Worm (Caenorhabditis elegans) whole organism, L4 larva: Measurements from ENCODE around the gene rps-12.
A peak's percentile ranks its signal among the peaks of the same experiment; 100 is the strongest.

Experiments
- D1046.2 ChIP-seq: fragments of 200-800 bp; sonication (Bioruptor generic); IDR thresholded peaks from 2 replicates; pipeline ENCODE4 v1.3.6; 2022; ENCODE audit warnings: missing genetic modification characterization, missing compliant biosample characterization
- F26F4.8 ChIP-seq: fragments of 200-800 bp; sonication (Bioruptor generic); conservative IDR thresholded peaks from 2 replicates; pipeline ENCODE4 v1.3.6; 2022; ENCODE audit warnings: missing genetic modification characterization, missing compliant biosample characterization
- F49E8.2 ChIP-seq: sonication (generic microtip); optimal IDR thresholded peaks from 2 replicates; lab custom pipeline; 2016; ENCODE audit warnings: missing compliant biosample characterization, mild to moderate bottlenecking, missing genetic modification characterization, borderline replicate concordance
- T20F7.1 ChIP-seq: fragments of 200-800 bp; sonication (Bioruptor generic); optimal IDR thresholded peaks from 2 replicates; lab custom pipeline; 2018; ENCODE audit warnings: mild to moderate bottlenecking, missing genetic modification characterization, missing compliant biosample characterization
- T26A8.4 ChIP-seq: fragments of 200-800 bp; sonication (Bioruptor generic); IDR thresholded peaks from 2 replicates; pipeline ENCODE4 v1.3.6; 2022; ENCODE audit warnings: missing genetic modification characterization, missing compliant biosample characterization
- aha-1 ChIP-seq: fragments of 150-350 bp; peaks from one replicate; lab custom pipeline; 2014; ENCODE audit warnings: missing biosample characterization, missing genetic modification characterization
- daf-16 ChIP-seq, 3 experiments: sonication (generic microtip); optimal IDR thresholded peaks; 2 replicates each; lab custom pipeline; 2016 to 2017; ENCODE audit warnings: missing genetic modification characterization in 3 of 3, missing genetic modification reagents in 3 of 3, mild to moderate bottlenecking in 2 of 3, missing compliant biosample characterization in 2 of 3, missing biosample characterization in 1 of 3, moderate library complexity in 1 of 3
- dmd-8 ChIP-seq: fragments of 200-800 bp; sonication (Bioruptor generic); IDR thresholded peaks from 2 replicates; pipeline ENCODE4 v1.3.6; 2022; ENCODE audit warnings: missing genetic modification characterization, missing compliant biosample characterization
- dmd-9 ChIP-seq: fragments of 200-800 bp; sonication (Bioruptor generic); IDR thresholded peaks from 2 replicates; pipeline ENCODE4 v1.3.6; 2022; ENCODE audit warnings: missing genetic modification reagents, missing genetic modification characterization, missing compliant biosample characterization
- dpl-1 ChIP-seq: fragments of 150-350 bp; optimal IDR thresholded peaks from 2 replicates; lab custom pipeline; 2014; ENCODE audit warnings: missing biosample characterization, missing genetic modification reagents, missing genetic modification characterization
- duxl-1 ChIP-seq: sonication (generic microtip); optimal IDR thresholded peaks from 2 replicates; lab custom pipeline; 2016; ENCODE audit warnings: mild to moderate bottlenecking, missing genetic modification characterization, moderate library complexity, missing compliant biosample characterization; ENCODE audit not compliant: poor library complexity
- dve-1 ChIP-seq: sonication (generic microtip); optimal IDR thresholded peaks from 2 replicates; lab custom pipeline; 2017; ENCODE audit warnings: antibody characterized with exemption, mild to moderate bottlenecking, missing genetic modification characterization, missing compliant biosample characterization; ENCODE audit not compliant: insufficient read depth
- gei-8 ChIP-seq: fragments of 200-800 bp; sonication (Bioruptor generic); optimal IDR thresholded peaks from 2 replicates; lab custom pipeline; 2018; ENCODE audit warnings: mild to moderate bottlenecking, missing genetic modification characterization, missing compliant biosample characterization
- hif-1 ChIP-seq, 2 experiments: sonication (generic microtip); optimal IDR thresholded peaks; 2 replicates each; lab custom pipeline; 2016 to 2017; ENCODE audit warnings: missing compliant biosample characterization in 2 of 2, missing genetic modification characterization in 2 of 2, missing genetic modification reagents in 2 of 2, missing genotype in 2 of 2, mild to moderate bottlenecking in 1 of 2
- hlh-30 ChIP-seq: sonication (generic microtip); optimal IDR thresholded peaks from 2 replicates; lab custom pipeline; 2017; ENCODE audit warnings: antibody characterized with exemption, mild to moderate bottlenecking, missing genetic modification characterization, missing compliant biosample characterization; ENCODE audit not compliant: insufficient read depth
- hmg-1.1 ChIP-seq: fragments of 200-800 bp; sonication (Bioruptor generic); IDR thresholded peaks from 2 replicates; pipeline ENCODE4 v1.3.6; 2022; ENCODE audit warnings: missing genetic modification reagents, missing genetic modification characterization, missing compliant biosample characterization
- lin-1 ChIP-seq: fragments of 200-800 bp; sonication (Bioruptor generic); IDR thresholded peaks from 2 replicates; pipeline ENCODE4 v1.3.6; 2022; ENCODE audit warnings: missing genetic modification reagents, missing genetic modification characterization, missing compliant biosample characterization
- lin-13 ChIP-seq: fragments of 150-350 bp; optimal IDR thresholded peaks from 2 replicates; lab custom pipeline; 2014; ENCODE audit warnings: missing biosample characterization, missing genetic modification reagents, missing genetic modification characterization
- lin-38 ChIP-seq: fragments of 200-800 bp; sonication (Bioruptor generic); IDR thresholded peaks from 2 replicates; pipeline ENCODE4 v1.3.6; 2022; ENCODE audit warnings: missing genetic modification reagents, missing genetic modification characterization, missing compliant biosample characterization
- lir-3 ChIP-seq: sonication (generic microtip); optimal IDR thresholded peaks from 2 replicates; lab custom pipeline; 2016; ENCODE audit warnings: mild to moderate bottlenecking, missing genetic modification characterization, missing compliant biosample characterization
- madf-5 ChIP-seq, 2 experiments: fragments of 200-800 bp; sonication (Bioruptor generic); IDR thresholded peaks; 2 replicates each; pipeline ENCODE4 v1.3.6; 2022; ENCODE audit warnings: missing compliant biosample characterization in 2 of 2, missing genetic modification characterization in 2 of 2
- madf-9 ChIP-seq: fragments of 200-800 bp; sonication (Bioruptor generic); conservative IDR thresholded peaks from 2 replicates; pipeline ENCODE4 v1.3.6; 2022; ENCODE audit warnings: missing genetic modification reagents, missing genetic modification characterization, missing compliant biosample characterization
- mdl-1 ChIP-seq, 2 experiments: fragments of 150-350 bp in 1 of 2; sonication (generic microtip) in 1 of 2; optimal IDR thresholded peaks; 2 replicates each; lab custom pipeline; 2014 to 2017; ENCODE audit warnings: missing biosample characterization in 2 of 2, missing genetic modification characterization in 2 of 2
- mes-2 ChIP-seq: sonication (generic microtip); optimal IDR thresholded peaks from 2 replicates; lab custom pipeline; 2016; ENCODE audit warnings: missing genotype, mild to moderate bottlenecking, missing genetic modification characterization, missing compliant biosample characterization; ENCODE audit not compliant: poor library complexity, severe bottlenecking
- mxl-2 ChIP-seq: fragments of 200-800 bp; sonication (Bioruptor generic); conservative IDR thresholded peaks from 2 replicates; pipeline ENCODE4 v1.3.6; 2022; ENCODE audit warnings: missing genetic modification reagents, missing genetic modification characterization, missing compliant biosample characterization
- nhr-25 ChIP-seq: sonication (generic microtip); optimal IDR thresholded peaks from 2 replicates; lab custom pipeline; 2017; ENCODE audit warnings: missing genetic modification characterization, mild to moderate bottlenecking, missing compliant biosample characterization, antibody characterized with exemption, moderate library complexity, borderline replicate concordance; ENCODE audit not compliant: insufficient read depth
- nhr-48 ChIP-seq: sonication (generic microtip); optimal IDR thresholded peaks from 2 replicates; lab custom pipeline; 2016; ENCODE audit warnings: mild to moderate bottlenecking, missing genetic modification characterization, missing compliant biosample characterization
- nhr-6 ChIP-seq: fragments of 150-350 bp; optimal IDR thresholded peaks from 2 replicates; lab custom pipeline; 2014; ENCODE audit warnings: missing biosample characterization, missing genetic modification characterization
- pha-4 ChIP-seq, 2 experiments: fragments of 150-350 bp in 1 of 2; fragments of 200-800 bp in 1 of 2; sonication (Bioruptor generic) in 1 of 2; IDR thresholded peaks in 1 of 2; optimal IDR thresholded peaks in 1 of 2; 2 replicates each; pipeline versions ENCODE4 v1.3.6 to Lab custom; 2014 to 2022; ENCODE audit warnings: missing genetic modification characterization in 2 of 2, missing genetic modification reagents in 2 of 2, missing biosample characterization in 1 of 2, missing compliant biosample characterization in 1 of 2
- php-3 ChIP-seq: fragments of 200-800 bp; sonication (Bioruptor generic); IDR thresholded peaks from 2 replicates; pipeline ENCODE4 v1.3.6; 2022; ENCODE audit warnings: missing genetic modification reagents, missing genetic modification characterization, missing compliant biosample characterization
- rbr-2 ChIP-seq: sonication (generic microtip); optimal IDR thresholded peaks from 2 replicates; lab custom pipeline; 2016; ENCODE audit warnings: missing genotype, missing genetic modification characterization, missing compliant biosample characterization
- saeg-2 ChIP-seq: fragments of 200-800 bp; sonication (Bioruptor generic); IDR thresholded peaks from 2 replicates; pipeline ENCODE4 v1.3.6; 2022; ENCODE audit warnings: missing genetic modification reagents, missing genetic modification characterization, missing compliant biosample characterization
- set-16 ChIP-seq: fragments of 200-800 bp; sonication (Bioruptor generic); IDR thresholded peaks from 2 replicates; pipeline ENCODE4 v1.3.6; 2022; ENCODE audit warnings: missing genetic modification reagents, missing genetic modification characterization, missing compliant biosample characterization
- snpc-1.2 ChIP-seq: fragments of 200-800 bp; sonication (Bioruptor generic); IDR thresholded peaks from 2 replicates; pipeline ENCODE4 v1.3.6; 2022; ENCODE audit warnings: missing genetic modification reagents, missing genetic modification characterization, missing compliant biosample characterization
- spr-3 ChIP-seq: fragments of 200-800 bp; sonication (Bioruptor generic); optimal IDR thresholded peaks from 2 replicates; lab custom pipeline; 2018; ENCODE audit warnings: mild to moderate bottlenecking, missing genetic modification characterization, missing compliant biosample characterization
- tag-97 ChIP-seq: fragments of 200-800 bp; sonication (Bioruptor generic); IDR thresholded peaks from 2 replicates; pipeline ENCODE4 v1.3.6; 2022; ENCODE audit warnings: missing genetic modification characterization, missing compliant biosample characterization
- unc-130 ChIP-seq: sonication (generic microtip); optimal IDR thresholded peaks from 2 replicates; lab custom pipeline; 2016; ENCODE audit warnings: missing genetic modification reagents, missing genetic modification characterization, missing compliant biosample characterization
- unc-39 ChIP-seq: sonication (generic microtip); optimal IDR thresholded peaks from 2 replicates; lab custom pipeline; 2017; ENCODE audit warnings: missing biosample characterization, missing genetic modification characterization
- zfp-2 ChIP-seq: sonication (generic microtip); optimal IDR thresholded peaks from 2 replicates; lab custom pipeline; 2016; ENCODE audit warnings: mild to moderate bottlenecking, missing genetic modification characterization, missing compliant biosample characterization
- zip-11 ChIP-seq: fragments of 200-800 bp; sonication (Bioruptor generic); IDR thresholded peaks from 2 replicates; pipeline ENCODE4 v1.3.6; 2022; ENCODE audit warnings: missing genetic modification characterization, missing compliant biosample characterization
- ztf-11 ChIP-seq: fragments of 150-350 bp; optimal IDR thresholded peaks from 2 replicates; lab custom pipeline; 2014; ENCODE audit warnings: missing biosample characterization, missing genetic modification characterization

The rps-12 gene

ce11 chrIII:5674196-5674595 lies 4.9 kb upstream of the rps-12 start:
- TF ChIP-seq php-3 (GFP tag; lab: Robert Waterston, UW) (no peak), aha-1 (tag; lab: Kevin White, UChicago) (peak; percentile 61)

- TF ChIP-seq php-3 (GFP tag; lab: Robert Waterston, UW) (no peak), nhr-25 (tag; lab: Kevin White, UChicago) (no peak), hlh-30 (tag; lab: Kevin White, UChicago) (no peak), lir-3 (tag; lab: Kevin White, UChicago) (no peak), set-16 (GFP tag; lab: Robert Waterston, UW) (peak; percentile 92), D1046.2 (GFP tag; lab: Robert Waterston, UW) (0 out of 2 replicates have a peak, but pooled peaks have one; percentile 6), T20F7.1 (GFP tag; lab: Kevin White, UChicago) (no peak), rbr-2 (tag; lab: Kevin White, UChicago) (no peak), nhr-48 (tag; lab: Kevin White, UChicago) (no peak), spr-3 (GFP tag; lab: Kevin White, UChicago) (no peak), lin-1 (GFP tag; lab: Robert Waterston, UW) (no peak), lin-13 (GFP tag; lab: Kevin White, UChicago) (no peak), aha-1 (tag; lab: Kevin White, UChicago) (peak; percentile 52), F26F4.8 (no peak), madf-9 (no peak), unc-39 (tag; lab: Kevin White, UChicago) (no peak), tag-97 (GFP tag; lab: Robert Waterston, UW) (no peak), dmd-9 (GFP tag; lab: Robert Waterston, UW) (no peak), F49E8.2 (no peak), T26A8.4 (GFP tag; lab: Robert Waterston, UW) (no peak)
These were observed 3.6 kb upstream of the rps-12 start for ce11 chrIII:5675384-5675984.

- no peak for TF ChIP-seq lin-38 (GFP tag; lab: Robert Waterston, UW)
- no peak for TF ChIP-seq hif-1 (tag; optimal IDR thresholded peaks at IDR 0.05; lab: Kevin White, UChicago)
- no peak for TF ChIP-seq snpc-1.2 (GFP tag; lab: Robert Waterston, UW)
- no peak for TF ChIP-seq ztf-11
- no peak for TF ChIP-seq mes-2 (tag; lab: Kevin White, UChicago)
- TF ChIP-seq spr-3 (GFP tag; lab: Kevin White, UChicago): no peak
- no peak for TF ChIP-seq dpl-1 (GFP tag; lab: Kevin White, UChicago)
- no peak for TF ChIP-seq saeg-2 (GFP tag; lab: Robert Waterston, UW)
- TF ChIP-seq, all 104 proteins: peak for 0
These were observed 1.3 kb upstream of the rps-12 start, which contains the start of gene F54E7.9 for ce11 chrIII:5677790-5678189. Gene F54E7.9 (minus strand): TSS chrIII:5677890.

- TF ChIP-seq hif-1 (tag; optimal IDR thresholded peaks at IDR 0.05; lab: Kevin White, UChicago) (no peak), unc-130 (GFP tag; lab: Kevin White, UChicago) (peak; percentile 19), zip-11 (GFP tag; lab: Robert Waterston, UW) (no peak), saeg-2 (GFP tag; lab: Robert Waterston, UW) (no peak), T26A8.4 (GFP tag; lab: Robert Waterston, UW) (no peak), rbr-2 (tag; lab: Kevin White, UChicago) (no peak), dve-1 (tag; lab: Kevin White, UChicago) (no peak), zfp-2 (no peak), aha-1 (tag; lab: Kevin White, UChicago) (no peak), tag-97 (GFP tag; lab: Robert Waterston, UW) (no peak), mxl-2 (GFP tag; lab: Robert Waterston, UW) (no peak), dmd-8 (GFP tag; lab: Robert Waterston, UW) (0 out of 2 replicates have a peak, but pooled peaks have one; percentile 16), gei-8 (GFP tag; lab: Kevin White, UChicago) (no peak), mdl-1 (tag; optimal IDR thresholded peaks at IDR 0.05; lab: Kevin White, UChicago) (no peak), php-3 (GFP tag; lab: Robert Waterston, UW) (no peak), hmg-1.1 (no peak), pha-4 (GFP tag; IDR thresholded peaks at IDR 0.05; lab: Robert Waterston, UW) (peak; percentile 18; the same call in 1 of the 2 replicates), pha-4 (tag; optimal IDR thresholded peaks at IDR 0.05; lab: Kevin White, UChicago) (no peak), duxl-1 (no peak), madf-5 (GFP tag; IDR thresholded peaks at IDR 0.05; lab: Robert Waterston, UW) (no peak), nhr-6 (tag; lab: Kevin White, UChicago) (no peak), daf-16 (GFP tag; optimal IDR thresholded peaks at IDR 0.05; lab: Kevin White, UChicago) (no peak), daf-16 (tag; optimal IDR thresholded peaks at IDR 0.05; lab: Kevin White, UChicago) (no peak), lin-38 (GFP tag; lab: Robert Waterston, UW) (peak; percentile 77), dmd-9 (GFP tag; lab: Robert Waterston, UW) (no peak)
These were observed 1.0 kb downstream of the rps-12 start, which contains the start of gene pst-2 for ce11 chrIII:5680141-5680540. Gene pst-2 (plus strand): TSS chrIII:5680433.
